1 fruit fly cellular context compared by ENCODE assay signal in the genomic region with DNA sequence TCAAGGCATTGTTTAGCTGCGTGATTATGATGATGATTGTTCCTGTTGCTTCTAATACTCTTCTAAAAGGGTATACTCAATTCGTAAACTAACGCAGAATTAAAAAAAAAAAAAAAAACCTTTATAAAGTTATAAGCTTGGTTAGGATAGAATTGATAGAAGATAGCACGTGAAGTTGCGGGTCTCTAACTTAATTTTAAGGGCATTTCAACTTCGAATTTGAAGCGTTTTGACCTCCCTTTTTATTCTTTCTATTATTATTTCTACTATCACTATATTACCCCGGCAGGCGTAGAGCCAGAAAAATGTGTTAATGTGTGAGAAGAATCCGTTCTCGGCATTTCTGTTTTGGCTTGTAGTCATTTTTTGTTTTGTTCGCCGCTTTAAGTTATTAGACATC.
TF ChIP-seq lines count a peak whose summit lies in the region.

No protein-coding gene starts in this region.

TF ChIP-seq in whole organism, embryonic, 481 proteins besides CTCF, POLR2A, EP300 and RAD21 (continued from another document and continues in another):
- TF ChIP-seq Six4 (GFP tag; optimal IDR thresholded peaks at IDR 0.05; lab: Kevin White, UChicago), result peak; percentile 51
- TF ChIP-seq gt (GFP tag; IDR thresholded peaks at IDR 0.05; lab: Robert Waterston, UW), result 0 out of 2 replicates have a peak, but pooled peaks have one; percentile 9
- peak; percentile 5 for TF ChIP-seq CG12071 (GFP tag; optimal IDR thresholded peaks at IDR 0.05; lab: Kevin White, UChicago)
- peak; percentile 92 for TF ChIP-seq Med (GFP tag; lab: Kevin White, UChicago)
- no peak for TF ChIP-seq eyg (GFP tag; optimal IDR thresholded peaks at IDR 0.05; lab: Kevin White, UChicago)
- peak; percentile 53; the same call in 1 of the 2 replicates for TF ChIP-seq wor (GFP tag; IDR thresholded peaks at IDR 0.05; lab: Robert Waterston, UW)
- TF ChIP-seq Taf1 (GFP tag; IDR thresholded peaks at IDR 0.05; lab: Robert Waterston, UW), result no peak
- no peak for TF ChIP-seq CG7745 (tag; optimal IDR thresholded peaks at IDR 0.05; lab: Kevin White, UChicago)
- no peak for TF ChIP-seq CG3726 (GFP tag; IDR thresholded peaks at IDR 0.05; lab: Robert Waterston, UW)
- peak; percentile 8 for TF ChIP-seq CG12104 (GFP tag; optimal IDR thresholded peaks at IDR 0.05; lab: Kevin White, UChicago)
- TF ChIP-seq jing (GFP tag; optimal IDR thresholded peaks at IDR 0.05; lab: Kevin White, UChicago), result no peak
- no peak for TF ChIP-seq CG13123 (GFP tag; optimal IDR thresholded peaks at IDR 0.05; lab: Kevin White, UChicago)
- no peak for TF ChIP-seq CrebB (tag; optimal IDR thresholded peaks at IDR 0.05; lab: Kevin White, UChicago)
- no peak for TF ChIP-seq sim (GFP tag; IDR thresholded peaks at IDR 0.05; lab: Robert Waterston, UW)
- TF ChIP-seq CG18011 (GFP tag; optimal IDR thresholded peaks at IDR 0.05; lab: Kevin White, UChicago), result no peak
- TF ChIP-seq sqz (GFP tag; optimal IDR thresholded peaks at IDR 0.05; lab: Kevin White, UChicago), result peak; percentile 51
- no peak for TF ChIP-seq CG13296 (GFP tag; optimal IDR thresholded peaks at IDR 0.05; lab: Kevin White, UChicago)
- TF ChIP-seq CG2875 (GFP tag; optimal IDR thresholded peaks at IDR 0.05; lab: Kevin White, UChicago), result peak; percentile 32
- TF ChIP-seq dan (GFP tag; IDR thresholded peaks at IDR 0.05; lab: Robert Waterston, UW), result no peak
- TF ChIP-seq knrl (GFP tag; IDR thresholded peaks at IDR 0.05; lab: Robert Waterston, UW; ENCODE audit: partially characterized antibody), result no peak
- no peak for TF ChIP-seq CG7928 (GFP tag; optimal IDR thresholded peaks at IDR 0.05; lab: Kevin White, UChicago)
- TF ChIP-seq ab (GFP tag; optimal IDR thresholded peaks at IDR 0.05; lab: Kevin White, UChicago), result no peak
- peak; percentile 40 for TF ChIP-seq CG6654 (GFP tag; optimal IDR thresholded peaks at IDR 0.05; lab: Kevin White, UChicago)
- TF ChIP-seq CG33557 (GFP tag; optimal IDR thresholded peaks at IDR 0.05; lab: Kevin White, UChicago), result peak; percentile 65
- no peak for TF ChIP-seq Bdp1 (GFP tag; optimal IDR thresholded peaks at IDR 0.05; lab: Kevin White, UChicago)
- TF ChIP-seq Rfx (GFP tag; IDR thresholded peaks at IDR 0.05; lab: Robert Waterston, UW), result peak; percentile 63; the same call in 1 of the 2 replicates
- TF ChIP-seq nom (GFP tag; optimal IDR thresholded peaks at IDR 0.05; lab: Kevin White, UChicago), result no peak
- TF ChIP-seq psq (GFP tag; optimal IDR thresholded peaks at IDR 0.05; lab: Kevin White, UChicago), result no peak
- TF ChIP-seq hb (GFP tag; IDR thresholded peaks at IDR 0.05; lab: Robert Waterston, UW; ENCODE audit: partially characterized antibody), result no peak
- TF ChIP-seq Scr (GFP tag; IDR thresholded peaks at IDR 0.05; lab: Robert Waterston, UW; ENCODE audit: partially characterized antibody), result no peak
- no peak for TF ChIP-seq CG1603 (tag; optimal IDR thresholded peaks at IDR 0.05; lab: Kevin White, UChicago)
- TF ChIP-seq CG6854 (GFP tag; optimal IDR thresholded peaks at IDR 0.05; lab: Kevin White, UChicago), result no peak
- peak; percentile 53; the same call in 1 of the 2 replicates for TF ChIP-seq ranshi (GFP tag; IDR thresholded peaks at IDR 0.05; lab: Robert Waterston, UW)
- peak; percentile 46; the same call in 1 of the 2 replicates for TF ChIP-seq CG32772 (GFP tag; IDR thresholded peaks at IDR 0.05; lab: Robert Waterston, UW)
- TF ChIP-seq CG5245 (GFP tag; optimal IDR thresholded peaks at IDR 0.05; lab: Kevin White, UChicago), result peak; percentile 36
- TF ChIP-seq CG14014 (GFP tag; IDR thresholded peaks at IDR 0.05; lab: Robert Waterston, UW), result peak; percentile 49; the same call in 1 of the 2 replicates
- peak in 1 of 3 experiments; percentile 79 for TF ChIP-seq lola (GFP tag; optimal IDR thresholded peaks at IDR 0.05; lab: Kevin White, UChicago)
- TF ChIP-seq nmo (GFP tag; optimal IDR thresholded peaks at IDR 0.05; lab: Kevin White, UChicago), result peak; percentile 79
- peak; percentile 74 for TF ChIP-seq CG17328 (GFP tag; IDR thresholded peaks at IDR 0.05; lab: Robert Waterston, UW)
- TF ChIP-seq dpn (GFP tag; optimal IDR thresholded peaks at IDR 0.05; lab: Kevin White, UChicago), result peak; percentile 45 to 66
- TF ChIP-seq h (optimal IDR thresholded peaks at IDR 0.05; lab: Kevin White, UChicago), result no peak
- TF ChIP-seq CG11723 (GFP tag; optimal IDR thresholded peaks at IDR 0.05; lab: Kevin White, UChicago), result peak; percentile 26
- TF ChIP-seq Doc3 (GFP tag; IDR thresholded peaks at IDR 0.05; lab: Robert Waterston, UW; ENCODE audit: partially characterized antibody), result no peak
- TF ChIP-seq slou (GFP tag; optimal IDR thresholded peaks at IDR 0.05; lab: Kevin White, UChicago), result no peak
- peak; percentile 27 for TF ChIP-seq HHEX (GFP tag; optimal IDR thresholded peaks at IDR 0.05; lab: Kevin White, UChicago)
- TF ChIP-seq GATAe (GFP tag; conservative IDR thresholded peaks at IDR 0.05; lab: Robert Waterston, UW), result no peak
- peak; percentile 55 for TF ChIP-seq Meics (GFP tag; optimal IDR thresholded peaks at IDR 0.05; lab: Kevin White, UChicago)
- peak; percentile 63 for TF ChIP-seq sob (GFP tag; IDR thresholded peaks at IDR 0.05; lab: Robert Waterston, UW)
- TF ChIP-seq CG8089 (GFP tag; optimal IDR thresholded peaks at IDR 0.05; lab: Kevin White, UChicago), result peak; percentile 29
- peak; percentile 59 for TF ChIP-seq Fer3 (tag; optimal IDR thresholded peaks at IDR 0.05; lab: Kevin White, UChicago)
- TF ChIP-seq H15 (GFP tag; IDR thresholded peaks at IDR 0.05; lab: Robert Waterston, UW), result peak; percentile 47; the same call in 1 of the 3 replicates
- TF ChIP-seq grau (tag; optimal IDR thresholded peaks at IDR 0.05; lab: Kevin White, UChicago), result peak; percentile 74
- TF ChIP-seq Dip2 (GFP tag; IDR thresholded peaks at IDR 0.05; lab: Robert Waterston, UW), result no peak
- TF ChIP-seq ro (GFP tag; IDR thresholded peaks at IDR 0.05; lab: Robert Waterston, UW), result peak; percentile 38; the same call in 1 of the 2 replicates
- TF ChIP-seq tap (tag; optimal IDR thresholded peaks at IDR 0.05; lab: Kevin White, UChicago), result peak; percentile 54
- peak; percentile 52; the same call in 1 of the 3 replicates for TF ChIP-seq Optix (GFP tag; IDR thresholded peaks at IDR 0.05; lab: Robert Waterston, UW)
- peak; percentile 66 for TF ChIP-seq CG8924 (tag; optimal IDR thresholded peaks at IDR 0.05; lab: Kevin White, UChicago)
- TF ChIP-seq Spps (tag; optimal IDR thresholded peaks at IDR 0.05; lab: Kevin White, UChicago), result peak; percentile 60
- TF ChIP-seq toy (GFP tag; IDR thresholded peaks at IDR 0.05; lab: Robert Waterston, UW), result no peak
- peak; percentile 56 for TF ChIP-seq CG10431 (GFP tag; optimal IDR thresholded peaks at IDR 0.05; lab: Kevin White, UChicago)
- TF ChIP-seq CG6689 (GFP tag; IDR thresholded peaks at IDR 0.05; lab: Robert Waterston, UW), result peak; percentile 56
- peak; percentile 45 for TF ChIP-seq scrt (GFP tag; optimal IDR thresholded peaks at IDR 0.05; lab: Kevin White, UChicago)
- no peak for TF ChIP-seq CG3065 (GFP tag; optimal IDR thresholded peaks at IDR 0.05; lab: Kevin White, UChicago)
- TF ChIP-seq CG11504 (tag; optimal IDR thresholded peaks at IDR 0.05; lab: Kevin White, UChicago), result peak; percentile 77
- no peak for TF ChIP-seq Elba2 (GFP tag; optimal IDR thresholded peaks at IDR 0.05; lab: Kevin White, UChicago)
- TF ChIP-seq CG10366 (GFP tag; IDR thresholded peaks at IDR 0.05; lab: Robert Waterston, UW), result peak; percentile 70
- TF ChIP-seq lilli (GFP tag; optimal IDR thresholded peaks at IDR 0.05; lab: Kevin White, UChicago), result peak; percentile 68
- peak; percentile 43 for TF ChIP-seq tup (GFP tag; optimal IDR thresholded peaks at IDR 0.05; lab: Kevin White, UChicago)
- no peak for TF ChIP-seq Mrtf (GFP tag; IDR thresholded peaks at IDR 0.05; lab: Robert Waterston, UW)
- TF ChIP-seq Deaf1 (tag; optimal IDR thresholded peaks at IDR 0.05; lab: Kevin White, UChicago), result peak; percentile 31
- TF ChIP-seq pan (optimal IDR thresholded peaks at IDR 0.05; lab: Kevin White, UChicago), result no peak
- peak in 1 of 2 experiments; percentile 47 for TF ChIP-seq pan (GFP tag; optimal IDR thresholded peaks at IDR 0.05 in 1 of 2, IDR thresholded peaks at IDR 0.05 in 1 of 2)
- peak; percentile 65 for TF ChIP-seq az2 (GFP tag; optimal IDR thresholded peaks at IDR 0.05; lab: Kevin White, UChicago)
- TF ChIP-seq dmrt99B (tag; optimal IDR thresholded peaks at IDR 0.05; lab: Kevin White, UChicago), result peak; percentile 67
- TF ChIP-seq lmd (GFP tag; IDR thresholded peaks at IDR 0.05; lab: Robert Waterston, UW), result peak; percentile 64
- peak; percentile 71 for TF ChIP-seq CG15269 (tag; optimal IDR thresholded peaks at IDR 0.05; lab: Kevin White, UChicago)
- TF ChIP-seq trem (tag; optimal IDR thresholded peaks at IDR 0.05; lab: Kevin White, UChicago), result peak; percentile 44
- no peak for TF ChIP-seq CG17912 (GFP tag; optimal IDR thresholded peaks at IDR 0.05; lab: Kevin White, UChicago)
- no peak for TF ChIP-seq bowl (GFP tag; IDR thresholded peaks at IDR 0.05; lab: Robert Waterston, UW)
- peak; percentile 64 for TF ChIP-seq CG14441 (GFP tag; IDR thresholded peaks at IDR 0.05; lab: Robert Waterston, UW)
- peak; percentile 58 for TF ChIP-seq Bteb2 (GFP tag; optimal IDR thresholded peaks at IDR 0.05; lab: Kevin White, UChicago)
- no peak for TF ChIP-seq gcm2 (GFP tag; optimal IDR thresholded peaks at IDR 0.05; lab: Kevin White, UChicago)
- TF ChIP-seq usp (GFP tag; optimal IDR thresholded peaks at IDR 0.05; lab: Kevin White, UChicago), result no peak
- no peak for TF ChIP-seq kni (GFP tag; optimal IDR thresholded peaks at IDR 0.05; lab: Kevin White, UChicago)
- TF ChIP-seq CG1647 (GFP tag; optimal IDR thresholded peaks at IDR 0.05; lab: Kevin White, UChicago), result no peak
- no peak for TF ChIP-seq CG4360 (GFP tag; IDR thresholded peaks at IDR 0.05; lab: Robert Waterston, UW)
- TF ChIP-seq Eip74EF (GFP tag; optimal IDR thresholded peaks at IDR 0.05; lab: Kevin White, UChicago), result peak in 1 of 2 experiments; percentile 44
- TF ChIP-seq CG7357 (GFP tag; IDR thresholded peaks at IDR 0.05; lab: Robert Waterston, UW), result no peak
- TF ChIP-seq BtbVII (GFP tag; optimal IDR thresholded peaks at IDR 0.05; lab: Kevin White, UChicago), result peak; percentile 61
- no peak for TF ChIP-seq aop (GFP tag; IDR thresholded peaks at IDR 0.05; lab: Robert Waterston, UW)
- no peak for TF ChIP-seq CG10565 (GFP tag; optimal IDR thresholded peaks at IDR 0.05; lab: Kevin White, UChicago)
- no peak for TF ChIP-seq CG42726 (GFP tag; IDR thresholded peaks at IDR 0.05; lab: Robert Waterston, UW; ENCODE audit: partially characterized antibody)
- peak; percentile 31 for TF ChIP-seq nau (GFP tag; optimal IDR thresholded peaks at IDR 0.05; lab: Kevin White, UChicago)
- peak; percentile 65 for TF ChIP-seq unpg (GFP tag; optimal IDR thresholded peaks at IDR 0.05; lab: Kevin White, UChicago)
- peak; percentile 54; the same call in 1 of the 3 replicates for TF ChIP-seq CG11456 (GFP tag; IDR thresholded peaks at IDR 0.05; lab: Robert Waterston, UW)
- TF ChIP-seq bbx (GFP tag; IDR thresholded peaks at IDR 0.05; lab: Robert Waterston, UW; ENCODE audit: partially characterized antibody), result no peak
- no peak for TF ChIP-seq ato (GFP tag; IDR thresholded peaks at IDR 0.05; lab: Robert Waterston, UW; ENCODE audit: partially characterized antibody)
- TF ChIP-seq Blimp-1 (GFP tag; optimal IDR thresholded peaks at IDR 0.05; lab: Kevin White, UChicago), result peak; percentile 83
- TF ChIP-seq CG2129 (GFP tag; IDR thresholded peaks at IDR 0.05; lab: Robert Waterston, UW; ENCODE audit: partially characterized antibody), result no peak
- no peak for TF ChIP-seq CG4854 (GFP tag; optimal IDR thresholded peaks at IDR 0.05; lab: Kevin White, UChicago)
- peak; percentile 14 for TF ChIP-seq CG6813 (GFP tag; optimal IDR thresholded peaks at IDR 0.05; lab: Kevin White, UChicago)
- TF ChIP-seq CG7963 (GFP tag; IDR thresholded peaks at IDR 0.05; lab: Robert Waterston, UW; ENCODE audit: partially characterized antibody), result no peak
- no peak for TF ChIP-seq Lim3 (GFP tag; IDR thresholded peaks at IDR 0.05; lab: Robert Waterston, UW)
- TF ChIP-seq CG9727 (GFP tag; optimal IDR thresholded peaks at IDR 0.05; lab: Kevin White, UChicago), result peak; percentile 59
- no peak for TF ChIP-seq NK7.1 (GFP tag; optimal IDR thresholded peaks at IDR 0.05; lab: Kevin White, UChicago)
- no peak for TF ChIP-seq pzg (GFP tag; optimal IDR thresholded peaks at IDR 0.05; lab: Kevin White, UChicago)
- peak; percentile 60 for TF ChIP-seq CG12659 (GFP tag; optimal IDR thresholded peaks at IDR 0.05; lab: Kevin White, UChicago)
- peak; percentile 47 for TF ChIP-seq CG15696 (tag; optimal IDR thresholded peaks at IDR 0.05; lab: Kevin White, UChicago)
- TF ChIP-seq phol (tag; optimal IDR thresholded peaks at IDR 0.05; lab: Kevin White, UChicago), result peak; percentile 77
- TF ChIP-seq ase (GFP tag; IDR thresholded peaks at IDR 0.05; lab: Robert Waterston, UW), result no peak
- TF ChIP-seq CG2120 (GFP tag; optimal IDR thresholded peaks at IDR 0.05; lab: Kevin White, UChicago), result peak; percentile 75
- peak; percentile 67 for TF ChIP-seq Oli (tag; optimal IDR thresholded peaks at IDR 0.05; lab: Kevin White, UChicago)
- no peak for TF ChIP-seq hth (optimal IDR thresholded peaks at IDR 0.05; lab: Kevin White, UChicago)
- peak; percentile 69 for TF ChIP-seq Hsf (GFP tag; optimal IDR thresholded peaks at IDR 0.05; lab: Kevin White, UChicago)
- TF ChIP-seq CG13775 (GFP tag; optimal IDR thresholded peaks at IDR 0.05; lab: Kevin White, UChicago), result peak; percentile 44
- TF ChIP-seq chif (GFP tag; optimal IDR thresholded peaks at IDR 0.05; lab: Kevin White, UChicago), result peak; percentile 61 to 72
- TF ChIP-seq Nf-YC (tag; optimal IDR thresholded peaks at IDR 0.05; lab: Kevin White, UChicago), result no peak
- no peak for TF ChIP-seq CG4282 (GFP tag; optimal IDR thresholded peaks at IDR 0.05; lab: Kevin White, UChicago)
- TF ChIP-seq CG31224 (GFP tag; IDR thresholded peaks at IDR 0.05; lab: Robert Waterston, UW), result 0 out of 2 replicates have a peak, but pooled peaks have one; percentile 22
- no peak for TF ChIP-seq Hr39 (optimal IDR thresholded peaks at IDR 0.05; lab: Kevin White, UChicago)
- peak; percentile 66 for TF ChIP-seq Ptx1 (GFP tag; IDR thresholded peaks at IDR 0.05; lab: Robert Waterston, UW)
- TF ChIP-seq Dek (tag; optimal IDR thresholded peaks at IDR 0.05; lab: Kevin White, UChicago), result peak; percentile 27
- no peak for TF ChIP-seq luna (GFP tag; optimal IDR thresholded peaks at IDR 0.05; lab: Kevin White, UChicago)
- peak; percentile 14; the same call in 1 of the 2 replicates for TF ChIP-seq MBD-R2 (GFP tag; IDR thresholded peaks at IDR 0.05; lab: Robert Waterston, UW)
- peak; percentile 2 for TF ChIP-seq CG2116 (GFP tag; optimal IDR thresholded peaks at IDR 0.05; lab: Kevin White, UChicago)
- TF ChIP-seq Aef1 (GFP tag; IDR thresholded peaks at IDR 0.05; lab: Robert Waterston, UW), result no peak
- TF ChIP-seq CG12391 (tag; optimal IDR thresholded peaks at IDR 0.05; lab: Kevin White, UChicago), result peak; percentile 70
